Worm (Caenorhabditis elegans): ENCODE data around the gene T21B10.3.

DNA sequence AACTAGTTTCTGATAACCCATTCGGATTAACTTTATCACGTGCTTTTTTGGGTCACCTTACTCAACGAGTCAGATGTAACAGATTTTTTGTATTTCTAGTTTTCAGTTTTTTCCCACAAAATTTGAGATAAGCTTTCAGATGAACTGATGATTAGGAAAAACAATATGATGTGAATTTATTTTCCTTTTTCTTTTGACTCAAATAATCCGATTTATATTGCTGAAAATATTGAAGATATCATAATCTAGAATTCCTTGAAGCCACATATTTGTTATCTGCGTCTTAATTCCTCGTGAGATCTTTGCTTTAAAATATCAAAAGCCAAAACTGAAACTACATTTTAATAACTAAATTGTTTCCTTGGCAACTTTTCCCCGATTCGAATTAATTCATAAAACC is 17.5 kb upstream of the T21B10.3 start:
- TF ChIP-seq flt-1 (GFP tag; IDR thresholded peaks at IDR 0.05), result no peak
- TF ChIP-seq klf-2 (GFP tag; conservative IDR thresholded peaks at IDR 0.05), result no peak

All from whole organism, midembryonic.